Worm (Caenorhabditis elegans): Measurements from ENCODE around the gene R10D12.10.

The R10D12.10 gene

DNA sequence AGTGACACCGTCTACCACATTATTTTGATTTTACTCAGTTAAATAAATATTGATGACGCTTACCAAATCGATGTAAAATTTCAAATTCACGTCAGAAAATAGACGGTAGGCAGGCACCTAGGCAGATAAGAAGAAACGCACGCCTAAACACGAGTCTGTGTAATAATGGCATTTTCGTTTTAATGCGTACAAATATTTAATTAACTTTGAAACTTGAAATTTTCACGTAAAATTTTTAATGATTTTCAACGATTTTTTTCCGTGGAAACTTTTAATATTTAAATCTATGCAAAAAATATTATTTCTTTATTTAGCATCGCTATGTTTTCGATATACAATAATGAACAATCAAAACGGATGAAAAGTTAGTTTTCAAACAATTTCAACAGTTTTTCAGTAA is 26.9 kb downstream of the R10D12.10 start, which contains the start of gene C06B3.16:
Gene C06B3.16, plus strand, starts transcription at position 301 of the 400 bp plus-strand sequence.
- TF ChIP-seq aptf-3 (GFP tag; IDR thresholded peaks at IDR 0.05), result no peak
- no peak for TF ChIP-seq mes-4 (tag; optimal IDR thresholded peaks at IDR 0.05)
- TF ChIP-seq cebp-2 (GFP tag; IDR thresholded peaks at IDR 0.05), result no peak
- no peak for TF ChIP-seq nfya-2 (GFP tag; IDR thresholded peaks at IDR 0.05)
- TF ChIP-seq C17E4.6 (GFP tag; IDR thresholded peaks at IDR 0.05), result no peak
- TF ChIP-seq mxl-1 (tag; optimal IDR thresholded peaks at IDR 0.05), result no peak
- no peak for TF ChIP-seq bed-2 (GFP tag; IDR thresholded peaks at IDR 0.05)
- TF ChIP-seq chd-7 (tag; optimal IDR thresholded peaks at IDR 0.05), result no peak
- TF ChIP-seq cebp-1 (GFP tag; IDR thresholded peaks at IDR 0.05), result no peak
- no peak for TF ChIP-seq cebp-1 (tag; optimal IDR thresholded peaks at IDR 0.05)
- no peak for TF ChIP-seq hmg-20 (GFP tag; IDR thresholded peaks at IDR 0.05)
- no peak for TF ChIP-seq T07F8.4 (tag; optimal IDR thresholded peaks at IDR 0.05)
- no peak for TF ChIP-seq sptf-2 (GFP tag; optimal IDR thresholded peaks at IDR 0.05)
- no peak for TF ChIP-seq Y79H2A.3 (GFP tag; conservative IDR thresholded peaks at IDR 0.05)
- TF ChIP-seq F10E7.11 (tag; optimal IDR thresholded peaks at IDR 0.05), result no peak

DNA sequence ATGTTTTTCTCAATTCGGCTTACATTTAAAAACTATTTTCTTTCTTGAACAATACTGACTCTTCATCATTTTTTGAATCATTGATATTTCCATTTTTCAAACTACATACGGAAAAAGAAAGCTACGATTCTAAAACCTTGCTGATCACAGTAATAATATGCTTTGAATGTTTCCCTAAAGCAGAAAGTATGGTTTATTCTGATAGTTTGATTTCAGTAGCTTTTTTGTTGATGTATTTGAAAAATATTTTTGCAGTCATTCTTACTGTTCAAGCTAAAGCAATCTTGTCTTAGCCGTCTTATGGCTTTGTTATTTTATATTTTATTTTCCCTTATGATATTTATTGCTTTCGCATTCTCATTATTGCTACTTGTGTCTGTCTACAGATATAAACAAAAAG is 28.6 kb downstream of the R10D12.10 start, which contains the start of gene srxa-13:
Gene srxa-13, plus strand, starts transcription at position 301 of the 400 bp plus-strand sequence.
- TF ChIP-seq ceh-79 (tag; optimal IDR thresholded peaks at IDR 0.05) (no peak), sea-2 (GFP tag; IDR thresholded peaks at IDR 0.05) (no peak), ceh-91 (GFP tag; IDR thresholded peaks at IDR 0.05) (no peak), mes-4 (tag; optimal IDR thresholded peaks at IDR 0.05) (no peak), let-607 (tag; optimal IDR thresholded peaks at IDR 0.05) (no peak), atf-7 (tag; optimal IDR thresholded peaks at IDR 0.05) (no peak), K11D2.4 (GFP tag; IDR thresholded peaks at IDR 0.05) (no peak), madf-6 (GFP tag; IDR thresholded peaks at IDR 0.05) (no peak), ztf-26 (tag; optimal IDR thresholded peaks at IDR 0.05) (no peak), lin-40 (tag; optimal IDR thresholded peaks at IDR 0.05) (no peak), lsy-27 (tag; optimal IDR thresholded peaks at IDR 0.05; ENCODE audit: borderline replicate concordance, insufficient read depth) (no peak), D2030.7 (GFP tag; IDR thresholded peaks at IDR 0.05) (no peak), egl-44 (GFP tag; IDR thresholded peaks at IDR 0.05) (no peak), F10E7.11 (tag; optimal IDR thresholded peaks at IDR 0.05) (no peak), egl-18 (GFP tag; IDR thresholded peaks at IDR 0.05) (no peak), lag-1 (GFP tag; IDR thresholded peaks at IDR 0.05) (no peak), F57C9.4 (tag; optimal IDR thresholded peaks at IDR 0.05) (no peak)

DNA sequence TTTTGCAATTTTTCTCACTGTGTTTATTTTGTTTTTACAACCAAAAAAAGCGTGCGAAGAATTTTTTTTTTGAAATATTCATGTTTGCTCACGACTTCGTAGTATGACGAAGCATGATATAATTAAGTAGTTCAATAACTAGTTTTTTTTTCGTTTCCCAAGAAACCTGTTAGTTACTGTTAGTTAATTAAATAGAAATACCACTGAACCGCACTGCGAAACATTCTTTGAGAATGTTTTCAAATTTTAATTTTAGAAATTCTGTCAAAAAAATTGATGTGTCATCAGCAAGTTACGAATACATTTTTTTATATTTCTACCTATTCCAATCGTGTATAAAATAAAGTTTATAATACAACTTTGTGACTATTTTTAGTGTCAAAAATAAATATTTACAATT is 31.7 kb downstream of the R10D12.10 start, which contains the start of gene srxa-12:
Gene srxa-12, plus strand, starts transcription at position 301 of the 400 bp plus-strand sequence.
- TF ChIP-seq rec-8 (tag; optimal IDR thresholded peaks at IDR 0.05) (no peak), ztf-18 (tag; optimal IDR thresholded peaks at IDR 0.05) (no peak), ztf-6 (GFP tag; IDR thresholded peaks at IDR 0.05) (no peak)

DNA sequence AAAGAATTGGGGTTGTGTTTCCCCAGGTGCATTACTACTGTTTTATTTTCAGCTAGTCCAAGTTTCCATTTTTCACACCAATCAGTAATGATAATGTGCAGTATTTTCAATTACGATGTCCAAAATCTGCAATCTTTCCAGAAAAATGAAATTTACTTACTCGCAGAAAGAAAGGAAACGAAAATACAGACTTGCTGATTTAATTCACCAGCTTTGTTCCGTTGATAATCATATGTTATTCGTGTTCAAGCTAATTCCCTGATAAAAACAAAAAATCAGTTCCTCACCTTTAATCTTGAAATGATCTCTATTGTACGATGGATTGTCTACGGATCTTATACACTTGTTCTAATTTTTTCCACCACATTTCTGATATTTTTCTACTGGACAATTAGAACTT is 34.3 kb downstream of the R10D12.10 start, which contains the start of gene srxa-11:
Gene srxa-11, plus strand, starts transcription at position 301 of the 400 bp plus-strand sequence.
- TF ChIP-seq hrde-1 (tag; optimal IDR thresholded peaks at IDR 0.05; ENCODE audit: borderline replicate concordance) (no peak), nhr-120 (GFP tag; IDR thresholded peaks at IDR 0.05) (no peak), ceh-58 (GFP tag; IDR thresholded peaks at IDR 0.05) (no peak), egrh-3 (GFP tag; IDR thresholded peaks at IDR 0.05) (no peak), nfya-2 (GFP tag; IDR thresholded peaks at IDR 0.05) (no peak), C17E4.6 (GFP tag; IDR thresholded peaks at IDR 0.05) (no peak), F10E7.11 (tag; optimal IDR thresholded peaks at IDR 0.05) (no peak), F55B11.4 (tag; optimal IDR thresholded peaks at IDR 0.05; ENCODE audit: borderline replicate concordance, insufficient read depth) (no peak), ceh-79 (tag; optimal IDR thresholded peaks at IDR 0.05) (no peak), hmg-1.2 (GFP tag; IDR thresholded peaks at IDR 0.05) (no peak), efl-1 (GFP tag; optimal IDR thresholded peaks at IDR 0.05) (no peak), T07F8.4 (tag; optimal IDR thresholded peaks at IDR 0.05) (no peak), nhr-179 (tag; optimal IDR thresholded peaks at IDR 0.05) (no peak), Y79H2A.3 (GFP tag; conservative IDR thresholded peaks at IDR 0.05) (no peak), akir-1 (GFP tag; optimal IDR thresholded peaks at IDR 0.05) (no peak), ztf-28 (GFP tag; IDR thresholded peaks at IDR 0.05) (no peak)

Data from whole organism, young adult.